ENCODE assay signal across 5 worm cellular contexts in the genomic region with DNA sequence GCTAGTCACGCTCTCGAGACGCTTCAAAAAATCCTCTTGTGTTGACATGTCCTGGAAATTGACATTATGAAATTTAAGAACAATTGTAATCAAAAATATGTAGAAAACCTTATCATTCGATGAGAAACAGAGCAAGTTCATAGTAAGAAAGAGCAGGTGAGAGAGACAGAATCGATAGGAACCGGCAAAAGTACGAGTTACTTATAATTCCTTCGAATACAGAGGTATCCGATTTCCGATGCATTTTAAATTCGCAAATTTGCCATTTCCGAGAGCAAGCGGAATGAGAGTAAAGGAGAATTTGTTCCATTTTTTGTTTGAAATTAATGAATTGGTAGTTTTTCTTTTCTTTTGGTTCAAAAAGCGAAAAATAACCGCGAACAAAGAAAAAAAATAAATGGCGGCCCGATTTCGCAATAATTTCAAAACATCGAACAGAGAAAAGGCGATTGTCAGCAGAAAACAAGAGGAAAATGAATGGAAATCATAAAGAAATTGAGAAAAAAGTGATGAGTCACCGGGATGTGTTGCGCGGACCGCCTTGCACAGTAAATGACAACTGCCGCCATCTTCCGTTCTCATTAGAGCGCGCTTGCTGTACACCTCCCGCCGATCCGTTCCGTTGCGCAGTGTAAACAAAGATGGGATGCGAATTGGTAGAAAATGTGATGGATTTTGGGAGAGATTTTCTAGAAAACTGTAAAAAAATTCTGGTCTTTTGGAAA.
TF ChIP-seq lines count a peak whose summit lies in the region.

A gene (minus strand): TSS at position 51 of the 725 bp plus-strand sequence.

TF ChIP-seq in whole organism, L1 larva, 84 proteins besides CTCF, POLR2A, EP300 and RAD21 (continues in another document):
- TF ChIP-seq lin-13 (GFP tag; optimal IDR thresholded peaks at IDR 0.05; lab: Kevin White, UChicago) (no peak), tlp-1 (tag; optimal IDR thresholded peaks at IDR 0.05; lab: Kevin White, UChicago) (no peak), jun-1 (tag; optimal IDR thresholded peaks at IDR 0.05; lab: Kevin White, UChicago) (peak; percentile 13), zag-1 (tag; optimal IDR thresholded peaks at IDR 0.05; lab: Kevin White, UChicago) (no peak), hpl-2 (GFP tag; optimal IDR thresholded peaks at IDR 0.05; lab: Kevin White, UChicago) (no peak), efl-1 (optimal IDR thresholded peaks at IDR 0.05; lab: Kevin White, UChicago) (peak; percentile 33 to 48), efl-1 (GFP tag; optimal IDR thresholded peaks at IDR 0.05 in 1 of 2; lab: Kevin White, UChicago) (peak; percentile 25 to 91), ceh-8 (GFP tag; optimal IDR thresholded peaks at IDR 0.05; lab: Kevin White, UChicago) (no peak), xbp-1 (tag; optimal IDR thresholded peaks at IDR 0.05; lab: Kevin White, UChicago) (no peak), nhr-77 (tag; optimal IDR thresholded peaks at IDR 0.05; lab: Kevin White, UChicago) (no peak), sptf-1 (tag; optimal IDR thresholded peaks at IDR 0.05; lab: Kevin White, UChicago) (no peak), C16A3.4 (tag; optimal IDR thresholded peaks at IDR 0.05; lab: Kevin White, UChicago) (peak; percentile 3), sox-4 (tag; optimal IDR thresholded peaks at IDR 0.05; lab: Kevin White, UChicago) (no peak), nhr-85 (tag; lab: Kevin White, UChicago) (no peak), dsc-1 (tag; optimal IDR thresholded peaks at IDR 0.05; lab: Kevin White, UChicago) (no peak), unc-62 (GFP tag; optimal IDR thresholded peaks at IDR 0.05; lab: Kevin White, UChicago) (no peak), fkh-8 (tag; optimal IDR thresholded peaks at IDR 0.05; lab: Kevin White, UChicago) (peak; percentile 17)

TF ChIP-seq in whole organism, L3 larva, 47 proteins besides CTCF, POLR2A, EP300 and RAD21 (continues in another document):
- TF ChIP-seq nhr-76 (tag; optimal IDR thresholded peaks at IDR 0.05; lab: Kevin White, UChicago) (no peak), nhr-67 (tag; optimal IDR thresholded peaks at IDR 0.05; lab: Kevin White, UChicago) (no peak), ztf-4 (tag; optimal IDR thresholded peaks at IDR 0.05; lab: Kevin White, UChicago) (no peak), nhr-23 (tag; optimal IDR thresholded peaks at IDR 0.05; lab: Kevin White, UChicago) (peak; percentile 32), elt-1 (tag; optimal IDR thresholded peaks at IDR 0.05; lab: Kevin White, UChicago) (no peak), ceh-28 (tag; optimal IDR thresholded peaks at IDR 0.05; lab: Kevin White, UChicago) (no peak), jun-1 (tag; optimal IDR thresholded peaks at IDR 0.05; lab: Kevin White, UChicago) (peak; percentile 42), ceh-82 (tag; optimal IDR thresholded peaks at IDR 0.05; lab: Kevin White, UChicago) (no peak), snpc-4 (tag; optimal IDR thresholded peaks at IDR 0.05; lab: Kevin White, UChicago) (no peak), skn-1 (tag; optimal IDR thresholded peaks at IDR 0.05; lab: Kevin White, UChicago) (no peak), lin-15B (tag; optimal IDR thresholded peaks at IDR 0.05; lab: Kevin White, UChicago) (peak; percentile 32), nhr-25 (tag; optimal IDR thresholded peaks at IDR 0.05; lab: Kevin White, UChicago) (peak; percentile 26), ceh-9 (tag; optimal IDR thresholded peaks at IDR 0.05; lab: Kevin White, UChicago) (no peak), nfya-1 (tag; optimal IDR thresholded peaks at IDR 0.05; lab: Kevin White, UChicago; ENCODE audit: insufficient read depth) (peak; percentile 48), fos-1 (tag; optimal IDR thresholded peaks at IDR 0.05; lab: Kevin White, UChicago) (peak; percentile 66), nhr-12 (tag; optimal IDR thresholded peaks at IDR 0.05; lab: Kevin White, UChicago) (no peak), elt-2 (tag; optimal IDR thresholded peaks at IDR 0.05; lab: Kevin White, UChicago) (no peak), lsy-12 (tag; optimal IDR thresholded peaks at IDR 0.05; lab: Kevin White, UChicago) (no peak)

TF ChIP-seq in whole organism, early embryonic, 17 proteins besides CTCF, POLR2A, EP300 and RAD21:
- no peak for TF ChIP-seq sea-1 (GFP tag; conservative IDR thresholded peaks at IDR 0.05; lab: Robert Waterston, UW)
- 0 out of 2 replicates have a peak, but pooled peaks have one; percentile 9 for TF ChIP-seq tbx-37 (GFP tag; conservative IDR thresholded peaks at IDR 0.05; lab: Robert Waterston, UW)
- no peak for TF ChIP-seq pes-1 (GFP tag; IDR thresholded peaks at IDR 0.05; lab: Robert Waterston, UW)
- TF ChIP-seq ets-7 (tag; optimal IDR thresholded peaks at IDR 0.05; lab: Kevin White, UChicago) = peak; percentile 88
- TF ChIP-seq ceh-13 (GFP tag; optimal IDR thresholded peaks at IDR 0.05; lab: Kevin White, UChicago) = no peak
- TF ChIP-seq scrt-1 (GFP tag; IDR thresholded peaks at IDR 0.05; lab: Robert Waterston, UW) = no peak

TF ChIP-seq in whole organism, midembryonic, 9 proteins besides CTCF, POLR2A, EP300 and RAD21:
- TF ChIP-seq T22C8.4 (GFP tag; IDR thresholded peaks at IDR 0.05; lab: Robert Waterston, UW) (no peak), klf-2 (GFP tag; conservative IDR thresholded peaks at IDR 0.05; lab: Robert Waterston, UW) (no peak), flt-1 (GFP tag; IDR thresholded peaks at IDR 0.05; lab: Robert Waterston, UW) (peak; percentile 32; the same call in 1 of the 2 replicates)

TF ChIP-seq in whole organism, young adult, 124 proteins besides CTCF, POLR2A, EP300 and RAD21:
- TF ChIP-seq hmg-1.2 (GFP tag; IDR thresholded peaks at IDR 0.05; lab: Robert Waterston, UW) (peak; percentile 31; the same call in 1 of the 2 replicates), mel-28 (tag; optimal IDR thresholded peaks at IDR 0.05; lab: Kevin White, UChicago; ENCODE audit: borderline replicate concordance) (no peak), K12H6.12 (tag; optimal IDR thresholded peaks at IDR 0.05; lab: Kevin White, UChicago) (peak; percentile 7), cebp-1 (GFP tag; IDR thresholded peaks at IDR 0.05; lab: Robert Waterston, UW) (peak; percentile 84), cebp-1 (tag; optimal IDR thresholded peaks at IDR 0.05; lab: Kevin White, UChicago) (peak; percentile 95), mcd-1 (GFP tag; IDR thresholded peaks at IDR 0.05; lab: Robert Waterston, UW) (peak; percentile 84), attf-5 (GFP tag; optimal IDR thresholded peaks at IDR 0.05; lab: Kevin White, UChicago) (no peak)
